Worm (Caenorhabditis elegans): ENCODE measurements around the gene str-66.

The str-66 gene

DNA sequence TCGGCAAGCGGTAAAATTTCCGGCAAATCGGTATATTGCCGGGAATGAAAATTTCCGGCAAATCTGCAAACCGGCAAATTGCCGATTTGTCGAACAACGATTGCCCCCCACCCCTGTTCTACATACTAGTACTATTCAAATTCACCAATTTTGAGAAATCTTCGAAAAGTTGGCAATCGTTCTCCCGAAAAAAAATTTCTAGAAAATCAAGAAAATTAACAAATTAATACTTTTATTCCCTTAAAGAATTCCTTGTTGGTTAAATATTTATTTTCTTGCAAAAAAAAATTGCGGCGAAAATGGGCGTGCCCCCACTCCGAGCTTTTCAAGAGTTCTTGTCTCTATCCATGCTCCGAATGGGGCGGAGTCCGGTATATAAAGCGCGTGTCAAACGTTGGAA, 49.8 kb downstream of the str-66 start, which contains the start of gene C50H11.8:
C50H11.8 (plus strand) TSS at position 301 of the 400 bp plus-strand sequence.
- TF ChIP-seq D2030.7 (GFP tag; IDR thresholded peaks at IDR 0.05), result no peak
- no peak for TF ChIP-seq Y56A3A.18 (GFP tag; IDR thresholded peaks at IDR 0.05)
- TF ChIP-seq ztf-3 (GFP tag; optimal IDR thresholded peaks at IDR 0.05), result no peak
- TF ChIP-seq cebp-1 (GFP tag; IDR thresholded peaks at IDR 0.05), result no peak
- TF ChIP-seq cebp-1 (tag; optimal IDR thresholded peaks at IDR 0.05), result no peak

All from whole organism, young adult.